Worm (Caenorhabditis elegans) whole organism, late embryonic: ENCODE results near the gene K07B1.4.

Source experiments
- ama-1 ChIP-seq: fragments of 150-350 bp; optimal IDR thresholded peaks from 2 replicates; lab custom pipeline; 2014
- ceh-48 ChIP-seq: sonication (generic microtip); optimal IDR thresholded peaks from 2 replicates; lab custom pipeline; 2016; ENCODE audit warnings: missing genetic modification characterization, inconsistent platforms, missing compliant biosample characterization
- ceh-6 ChIP-seq: fragments of 200-800 bp; sonication (Bioruptor generic); optimal IDR thresholded peaks from 2 replicates; lab custom pipeline; 2018; ENCODE audit warnings: mild to moderate bottlenecking, missing genetic modification characterization, missing compliant biosample characterization
- dve-1 ChIP-seq: sonication (generic microtip); optimal IDR thresholded peaks from 2 replicates; lab custom pipeline; 2017; ENCODE audit warnings: antibody characterized with exemption, mild to moderate bottlenecking, missing genetic modification characterization, missing compliant biosample characterization
- elt-2 ChIP-seq: sonication (generic microtip); optimal IDR thresholded peaks from 2 replicates; lab custom pipeline; 2016; ENCODE audit warnings: missing genetic modification reagents, missing genetic modification characterization, missing compliant biosample characterization
- elt-4 ChIP-seq: sonication (generic microtip); optimal IDR thresholded peaks from 2 replicates; lab custom pipeline; 2016; ENCODE audit warnings: missing genetic modification characterization, missing compliant biosample characterization
- fkh-6 ChIP-seq: sonication (generic microtip); optimal IDR thresholded peaks from 2 replicates; lab custom pipeline; 2016; ENCODE audit warnings: missing genetic modification characterization, missing compliant biosample characterization
- gmeb-2 ChIP-seq: sonication (generic microtip); optimal IDR thresholded peaks from 2 replicates; lab custom pipeline; 2016; ENCODE audit warnings: missing genetic modification characterization, inconsistent platforms, missing compliant biosample characterization
- hlh-15 ChIP-seq: sonication (generic microtip); optimal IDR thresholded peaks from 2 replicates; lab custom pipeline; 2016; ENCODE audit warnings: missing genetic modification characterization, missing compliant biosample characterization
- lin-11 ChIP-seq: fragments of 200-800 bp; sonication (Bioruptor generic); optimal IDR thresholded peaks from 2 replicates; lab custom pipeline; 2018; ENCODE audit warnings: mild to moderate bottlenecking, missing genetic modification characterization, missing compliant biosample characterization
- nhr-11 ChIP-seq: fragments of 150-350 bp; optimal IDR thresholded peaks from 2 replicates; lab custom pipeline; 2014; ENCODE audit warnings: missing biosample characterization, missing genetic modification characterization
- pax-1 ChIP-seq: fragments of 150-350 bp; optimal IDR thresholded peaks from 2 replicates; lab custom pipeline; 2014; ENCODE audit warnings: missing biosample characterization, missing genetic modification characterization
- unc-86 ChIP-seq: sonication (generic microtip); optimal IDR thresholded peaks from 2 replicates; lab custom pipeline; 2016; ENCODE audit warnings: missing genetic modification characterization, missing compliant biosample characterization

ce11 chrV:9333316-9334048 lies 4.7 kb downstream of the K07B1.4 start, which contains the start of gene acl-14:
- TF ChIP-seq lin-11, result no peak
- TF ChIP-seq pax-1, result no peak
- TF ChIP-seq fkh-6 (tag; lab: Kevin White, UChicago), result no peak
- TF ChIP-seq unc-86, result no peak
- TF ChIP-seq ceh-48, result no peak
- TF ChIP-seq elt-4, result no peak
- TF ChIP-seq ceh-6 (GFP tag; lab: Kevin White, UChicago), result no peak
- TF ChIP-seq dve-1 (tag; lab: Kevin White, UChicago), result no peak
- TF ChIP-seq hlh-15 (tag; lab: Kevin White, UChicago), result no peak
- TF ChIP-seq gmeb-2 (tag; lab: Kevin White, UChicago), result no peak
- TF ChIP-seq nhr-11, result no peak
- TF ChIP-seq ama-1 (lab: Kevin White, UChicago), result no peak
- no peak for TF ChIP-seq elt-2 (tag; lab: Kevin White, UChicago)
